Fruit fly (Drosophila melanogaster): ENCODE data around the gene Sec22.

dm6 chrX:801157-801872 lies 4.6 kb upstream of the Sec22 start, which contains the start of gene Rbf:
- TF ChIP-seq CG14711 (tag; optimal IDR thresholded peaks at IDR 0.05): no peak
- no peak for TF ChIP-seq ovo (GFP tag; optimal IDR thresholded peaks at IDR 0.05)
- no peak for TF ChIP-seq CG7045 (GFP tag; optimal IDR thresholded peaks at IDR 0.05)
- no peak for TF ChIP-seq cic (GFP tag; optimal IDR thresholded peaks at IDR 0.05)
- no peak for TF ChIP-seq kay (GFP tag; ENCODE audit: borderline replicate concordance)
- peak; percentile 48 for TF ChIP-seq pad (GFP tag; optimal IDR thresholded peaks at IDR 0.05)

Measured in whole organism, adult.